Worm (Caenorhabditis elegans) whole organism, late embryonic: ENCODE data around the gene C17G1.2.

Experiments used
- F13H6.1 ChIP-seq: sonication (generic microtip); optimal IDR thresholded peaks from 2 replicates; lab custom pipeline; 2016; ENCODE audit warnings: missing genetic modification characterization, missing compliant biosample characterization
- K02D7.2 ChIP-seq: sonication (generic microtip); optimal IDR thresholded peaks from 2 replicates; lab custom pipeline; 2017; ENCODE audit warnings: mild to moderate bottlenecking, missing genetic modification characterization, missing compliant biosample characterization
- K09A11.1 ChIP-seq: sonication (generic microtip); optimal IDR thresholded peaks from 2 replicates; lab custom pipeline; 2017; ENCODE audit warnings: antibody characterized with exemption, mild to moderate bottlenecking, missing genetic modification characterization, missing compliant biosample characterization; ENCODE audit not compliant: insufficient read depth
- ets-4 ChIP-seq: sonication (generic microtip); optimal IDR thresholded peaks from 2 replicates; lab custom pipeline; 2016; ENCODE audit warnings: missing genetic modification characterization, missing compliant biosample characterization
- nhr-11 ChIP-seq: fragments of 150-350 bp; optimal IDR thresholded peaks from 2 replicates; lab custom pipeline; 2014; ENCODE audit warnings: missing biosample characterization, missing genetic modification characterization
- pax-1 ChIP-seq: fragments of 150-350 bp; optimal IDR thresholded peaks from 2 replicates; lab custom pipeline; 2014; ENCODE audit warnings: missing biosample characterization, missing genetic modification characterization
- pqm-1 ChIP-seq: sonication (generic microtip); optimal IDR thresholded peaks from 2 replicates; lab custom pipeline; 2016; ENCODE audit warnings: missing genetic modification characterization, missing compliant biosample characterization
- sox-2 ChIP-seq: fragments of 200-800 bp; sonication (Bioruptor generic); IDR thresholded peaks from 2 replicates; pipeline ENCODE4 v1.3.6; 2022; ENCODE audit warnings: missing genetic modification reagents, missing genetic modification characterization, missing compliant biosample characterization
- tbx-7 ChIP-seq: sonication (generic microtip); optimal IDR thresholded peaks from 2 replicates; lab custom pipeline; 2016; ENCODE audit warnings: missing genotype, missing genetic modification characterization, missing compliant biosample characterization
- unc-55 ChIP-seq: sonication (generic microtip); optimal IDR thresholded peaks from 2 replicates; lab custom pipeline; 2017; ENCODE audit warnings: missing biosample characterization, missing genetic modification reagents, missing genetic modification characterization
- ztf-16 ChIP-seq: sonication (generic microtip); optimal IDR thresholded peaks from 2 replicates; lab custom pipeline; 2017; ENCODE audit warnings: missing genetic modification characterization, missing compliant biosample characterization

The C17G1.2 gene

DNA sequence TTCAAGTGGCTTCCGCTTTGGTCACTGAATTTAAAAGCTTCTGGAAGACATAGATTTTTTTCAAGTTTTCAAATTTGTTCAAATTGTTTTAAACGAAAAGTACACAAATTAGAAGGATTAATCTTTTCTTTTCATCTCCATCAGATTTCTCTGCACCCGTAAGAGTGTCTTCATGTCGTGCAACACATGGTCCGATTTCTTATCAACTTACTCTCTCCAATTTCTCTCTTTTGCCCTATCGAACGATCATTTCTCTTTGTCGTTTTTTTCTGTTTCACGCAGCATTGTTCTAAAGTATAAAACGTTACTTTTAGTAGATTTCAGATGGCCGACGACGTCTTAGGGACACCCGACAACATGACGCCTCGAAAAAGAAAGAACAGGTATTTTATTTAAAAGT is 43.9 kb downstream of the C17G1.2 start, which contains the start of gene pssy-1:
Gene pssy-1, plus strand, starts transcription at position 318 of the 400 bp plus-strand sequence.
- TF ChIP-seq ztf-16 (no peak), sox-2 (GFP tag; lab: Robert Waterston, UW) (no peak), unc-55 (GFP tag; lab: Kevin White, UChicago) (no peak), nhr-11 (tag; lab: Kevin White, UChicago) (no peak), pqm-1 (no peak), F13H6.1 (tag; lab: Kevin White, UChicago) (no peak), tbx-7 (tag; lab: Kevin White, UChicago) (no peak), K02D7.2 (tag; lab: Kevin White, UChicago) (no peak), K09A11.1 (no peak), ets-4 (tag; lab: Kevin White, UChicago) (no peak), pax-1 (tag; lab: Kevin White, UChicago) (no peak)
